Worm (Caenorhabditis elegans) whole organism, L2 larva: ENCODE measurements around the gene srg-55.
"Not testable (repeated sequence)": the region's sequence is repeated elsewhere in the genome, so short reads cannot be mapped to it uniquely, and the experiment has no call there.

Experiments used
- F13H6.1 ChIP-seq: sonication (generic microtip); optimal IDR thresholded peaks from 2 replicates; lab custom pipeline; 2016; ENCODE audit warnings: missing genetic modification characterization, missing compliant biosample characterization
- blmp-1 ChIP-seq: sonication (generic microtip); optimal IDR thresholded peaks from 2 replicates; lab custom pipeline; 2017; ENCODE audit warnings: missing genetic modification characterization, mild to moderate bottlenecking, missing compliant biosample characterization, antibody characterized with exemption, moderate library complexity; ENCODE audit not compliant: insufficient read depth
- crh-2 ChIP-seq: sonication (generic microtip); optimal IDR thresholded peaks from 2 replicates; lab custom pipeline; 2017; ENCODE audit warnings: missing biosample characterization, missing genetic modification characterization
- dmd-4 ChIP-seq: sonication (generic microtip); optimal IDR thresholded peaks from 2 replicates; lab custom pipeline; 2017; ENCODE audit warnings: missing biosample characterization, missing genetic modification characterization
- egl-27 ChIP-seq: sonication (generic microtip); optimal IDR thresholded peaks from 3 replicates; lab custom pipeline; 2017; ENCODE audit warnings: missing biosample characterization, missing genetic modification reagents, missing genetic modification characterization
- elt-1 ChIP-seq: fragments of 150-350 bp; optimal IDR thresholded peaks from 2 replicates; lab custom pipeline; 2014; ENCODE audit warnings: missing biosample characterization, missing genetic modification characterization
- elt-3 ChIP-seq: sonication (generic microtip); optimal IDR thresholded peaks from 2 replicates; lab custom pipeline; 2017; ENCODE audit warnings: missing biosample characterization, missing genetic modification characterization
- fos-1 ChIP-seq: fragments of 150-350 bp; optimal IDR thresholded peaks from 2 replicates; lab custom pipeline; 2014; ENCODE audit warnings: missing biosample characterization, missing genetic modification characterization
- gmeb-1 ChIP-seq: fragments of 150-350 bp; optimal IDR thresholded peaks from 2 replicates; lab custom pipeline; 2014; ENCODE audit warnings: missing biosample characterization, missing genetic modification characterization
- lin-11 ChIP-seq: fragments of 150-350 bp; sonication (generic microtip); optimal IDR thresholded peaks from 2 replicates; lab custom pipeline; 2014; ENCODE audit warnings: missing biosample characterization, missing genetic modification characterization, inconsistent platforms, mixed read lengths
- lin-39 ChIP-seq: fragments of 150-350 bp; optimal IDR thresholded peaks from 2 replicates; lab custom pipeline; 2014; ENCODE audit warnings: missing biosample characterization, missing genetic modification reagents, missing genetic modification characterization
- mab-5 ChIP-seq: fragments of 150-350 bp; optimal IDR thresholded peaks from 2 replicates; lab custom pipeline; 2014; ENCODE audit warnings: missing biosample characterization, missing genetic modification characterization
- mbf-1 ChIP-seq: sonication (generic microtip); optimal IDR thresholded peaks from 2 replicates; lab custom pipeline; 2017; ENCODE audit warnings: missing biosample characterization, missing genetic modification characterization
- nhr-11 ChIP-seq: fragments of 150-350 bp; optimal IDR thresholded peaks from 2 replicates; lab custom pipeline; 2014; ENCODE audit warnings: missing biosample characterization, missing genetic modification characterization
- nhr-12 ChIP-seq: fragments of 150-350 bp; optimal IDR thresholded peaks from 2 replicates; lab custom pipeline; 2014; ENCODE audit warnings: missing biosample characterization, missing genetic modification characterization
- nhr-129 ChIP-seq: fragments of 150-350 bp; optimal IDR thresholded peaks from 2 replicates; lab custom pipeline; 2014; ENCODE audit warnings: missing biosample characterization, missing genetic modification characterization
- nhr-237 ChIP-seq: fragments of 150-350 bp; optimal IDR thresholded peaks from 2 replicates; lab custom pipeline; 2014; ENCODE audit warnings: missing biosample characterization, missing genetic modification characterization
- nhr-6 ChIP-seq: fragments of 150-350 bp; optimal IDR thresholded peaks from 2 replicates; lab custom pipeline; 2014; ENCODE audit warnings: missing biosample characterization, missing genetic modification characterization
- peb-1 ChIP-seq: fragments of 150-350 bp; optimal IDR thresholded peaks from 2 replicates; lab custom pipeline; 2014; ENCODE audit warnings: missing biosample characterization, missing genetic modification characterization
- skn-1 ChIP-seq: sonication (generic microtip); optimal IDR thresholded peaks from 2 replicates; lab custom pipeline; 2017; ENCODE audit warnings: missing biosample characterization, missing genetic modification characterization
- sma-3 ChIP-seq: sonication (generic microtip); optimal IDR thresholded peaks from 2 replicates; lab custom pipeline; 2016; ENCODE audit warnings: missing genetic modification reagents, missing genetic modification characterization, missing compliant biosample characterization
- sma-9 ChIP-seq, 2 experiments: fragments of 150-350 bp in 1 of 2; sonication (generic microtip) in 1 of 2; optimal IDR thresholded peaks; 2 replicates each; lab custom pipeline; 2014 to 2016; ENCODE audit warnings: missing genetic modification characterization in 2 of 2, mild to moderate bottlenecking in 1 of 2, missing biosample characterization in 1 of 2, missing compliant biosample characterization in 1 of 2, missing genetic modification reagents in 1 of 2, moderate library complexity in 1 of 2
- unc-39 ChIP-seq: fragments of 150-350 bp; optimal IDR thresholded peaks from 2 replicates; lab custom pipeline; 2014; ENCODE audit warnings: missing biosample characterization, missing genetic modification characterization
- unc-55 ChIP-seq: fragments of 150-350 bp; sonication (generic microtip); optimal IDR thresholded peaks from 3 replicates; lab custom pipeline; 2014; ENCODE audit warnings: missing biosample characterization, missing genetic modification reagents, missing genetic modification characterization
- ztf-11 ChIP-seq: sonication (generic microtip); optimal IDR thresholded peaks from 2 replicates; lab custom pipeline; 2017; ENCODE audit warnings: missing biosample characterization, missing genetic modification characterization

The srg-55 gene

ce11 chrV:14895557-14895956 is 32.6 kb downstream of the srg-55 start, which contains the start of gene mpst-3:
mpst-3 (plus strand) TSS chrV:14895647.
- TF ChIP-seq mbf-1 (no peak), ztf-11 (tag; lab: Kevin White, UChicago) (no peak), lin-39 (tag; lab: Kevin White, UChicago) (no peak), sma-9 (GFP tag; optimal IDR thresholded peaks at IDR 0.05; lab: Kevin White, UChicago) (peak; percentile 8), sma-9 (tag; optimal IDR thresholded peaks at IDR 0.05; lab: Kevin White, UChicago) (no peak), fos-1 (peak; percentile 60), nhr-237 (tag; lab: Kevin White, UChicago) (no peak), crh-2 (tag; lab: Kevin White, UChicago) (peak; percentile 16)

- TF ChIP-seq elt-3 (tag; lab: Kevin White, UChicago) = no peak
- no peak for TF ChIP-seq nhr-129
- no peak for TF ChIP-seq F13H6.1 (tag; lab: Kevin White, UChicago)
- no peak for TF ChIP-seq sma-9 (GFP tag; optimal IDR thresholded peaks at IDR 0.05; lab: Kevin White, UChicago)
- TF ChIP-seq sma-9 (tag; optimal IDR thresholded peaks at IDR 0.05; lab: Kevin White, UChicago) = no peak
- no peak for TF ChIP-seq peb-1 (tag; lab: Kevin White, UChicago)
- TF ChIP-seq nhr-11 = no peak
- no peak for TF ChIP-seq unc-39 (tag; lab: Kevin White, UChicago)
- TF ChIP-seq nhr-6 = no peak
- no peak for TF ChIP-seq mab-5
- no peak for TF ChIP-seq skn-1
- no peak for TF ChIP-seq dmd-4 (tag; lab: Kevin White, UChicago)
- no peak for TF ChIP-seq lin-39 (tag; lab: Kevin White, UChicago)
- TF ChIP-seq sma-3 (GFP tag; lab: Kevin White, UChicago) = no peak
- no peak for TF ChIP-seq gmeb-1 (tag; lab: Kevin White, UChicago)
- TF ChIP-seq, all 48 proteins: peak for 0
These were observed 34.6 kb downstream of the srg-55 start, which contains the start of the genes mpst-2 and H12D21.5 for ce11 chrV:14893355-14894050. mpst-2 (minus strand) TSS chrV:14893455. H12D21.5 (plus strand) TSS chrV:14894000.

- not testable (repeated sequence) for TF ChIP-seq unc-55 (GFP tag; lab: Kevin White, UChicago); fos-1; nhr-12 (tag; lab: Kevin White, UChicago)
- TF ChIP-seq, all 48 proteins: peak for 0; not testable (repeated sequence) for 48
These were observed 37.4 kb downstream of the srg-55 start, which contains the start of gene nspa-2 for ce11 chrV:14890782-14891181. nspa-2 (plus strand) TSS chrV:14891082.

- TF ChIP-seq blmp-1 (tag; lab: Kevin White, UChicago) (peak; percentile 26), egl-27 (no peak)
These were observed 50.8 kb downstream of the srg-55 start for ce11 chrV:14877242-14877819.

- not testable (repeated sequence) for TF ChIP-seq lin-11, mab-5, elt-1
These were observed 51.4 kb downstream of the srg-55 start, which contains the start of gene ZC412.10 for ce11 chrV:14876724-14877123. ZC412.10 (minus strand) TSS chrV:14876824.
